Worm (Caenorhabditis elegans) whole organism, young adult: ENCODE results near the gene gpn-1.

Experiments used
- B0019.2 ChIP-seq: fragments of 200-800 bp; sonication (Bioruptor generic); conservative IDR thresholded peaks from 2 replicates; pipeline ENCODE4 v1.3.6; 2022; ENCODE audit warnings: missing genetic modification reagents, missing genetic modification characterization, missing compliant biosample characterization
- B0035.1 ChIP-seq: sonication (generic microtip); optimal IDR thresholded peaks from 2 replicates; lab custom pipeline; 2016; ENCODE audit warnings: missing genetic modification characterization, mild to moderate bottlenecking, missing compliant biosample characterization, missing genotype, missing genetic modification reagents
- B0336.3 ChIP-seq: fragments of 200-800 bp; sonication (Bioruptor generic); IDR thresholded peaks from 2 replicates; pipeline ENCODE4 v1.3.6; 2022; ENCODE audit warnings: missing genetic modification characterization, missing compliant biosample characterization
- C06A6.2 ChIP-seq: fragments of 200-800 bp; sonication (Bioruptor generic); conservative IDR thresholded peaks from 2 replicates; pipeline ENCODE4 v1.3.6; 2022; ENCODE audit warnings: missing genetic modification characterization, missing compliant biosample characterization
- F52B5.7 ChIP-seq: sonication (generic microtip); optimal IDR thresholded peaks from 2 replicates; lab custom pipeline; 2016; ENCODE audit warnings: mild to moderate bottlenecking, missing genetic modification characterization, missing compliant biosample characterization
- F57A8.1 ChIP-seq: fragments of 200-800 bp; sonication (Bioruptor generic); optimal IDR thresholded peaks from 2 replicates; lab custom pipeline; 2018; ENCODE audit warnings: mild to moderate bottlenecking, missing genetic modification characterization, moderate library complexity, missing compliant biosample characterization
- K11D2.4 ChIP-seq: fragments of 200-800 bp; sonication (Bioruptor generic); IDR thresholded peaks from 2 replicates; pipeline ENCODE4 v1.3.6; 2022; ENCODE audit warnings: missing genetic modification reagents, missing genetic modification characterization, missing compliant biosample characterization
- T07F8.4 ChIP-seq: sonication (generic microtip); optimal IDR thresholded peaks from 2 replicates; lab custom pipeline; 2016; ENCODE audit warnings: mild to moderate bottlenecking, missing genetic modification characterization, moderate library complexity, missing compliant biosample characterization
- Y53G8AR.9 ChIP-seq: fragments of 200-800 bp; sonication (Bioruptor generic); conservative IDR thresholded peaks from 2 replicates; pipeline ENCODE4 v1.3.6; 2022; ENCODE audit warnings: missing genetic modification reagents, missing genetic modification characterization, missing compliant biosample characterization
- Y56A3A.18 ChIP-seq: fragments of 200-800 bp; sonication (Bioruptor generic); IDR thresholded peaks from 2 replicates; pipeline ENCODE4 v1.3.6; 2022; ENCODE audit warnings: missing genetic modification reagents, missing genetic modification characterization, missing compliant biosample characterization
- Y67H2A.10 ChIP-seq: fragments of 200-800 bp; sonication (Bioruptor generic); conservative IDR thresholded peaks from 2 replicates; pipeline ENCODE4 v1.3.6; 2022; ENCODE audit warnings: missing genetic modification reagents, missing genetic modification characterization, missing compliant biosample characterization
- Y79H2A.3 ChIP-seq: fragments of 200-800 bp; sonication (Bioruptor generic); conservative IDR thresholded peaks from 2 replicates; pipeline ENCODE4 v1.3.6; 2022; ENCODE audit warnings: missing genetic modification reagents, missing genetic modification characterization, missing compliant biosample characterization
- ZK185.1 ChIP-seq: sonication (generic microtip); optimal IDR thresholded peaks from 2 replicates; lab custom pipeline; 2016; ENCODE audit warnings: mild to moderate bottlenecking, missing genetic modification characterization, missing compliant biosample characterization; ENCODE audit not compliant: poor library complexity, severe bottlenecking
- atf-7 ChIP-seq: sonication (generic microtip); optimal IDR thresholded peaks from 2 replicates; lab custom pipeline; 2017; ENCODE audit warnings: mild to moderate bottlenecking, missing genetic modification characterization, missing compliant biosample characterization
- attf-5 ChIP-seq: fragments of 200-800 bp; sonication (Bioruptor generic); optimal IDR thresholded peaks from 2 replicates; lab custom pipeline; 2018; ENCODE audit warnings: mild to moderate bottlenecking, missing genetic modification characterization, missing compliant biosample characterization
- attf-6 ChIP-seq: fragments of 200-800 bp; sonication (Bioruptor generic); IDR thresholded peaks from 2 replicates; pipeline ENCODE4 v1.3.6; 2022; ENCODE audit warnings: missing genetic modification reagents, missing genetic modification characterization, missing compliant biosample characterization
- bed-1 ChIP-seq: fragments of 200-800 bp; sonication (Bioruptor generic); IDR thresholded peaks from 2 replicates; pipeline ENCODE4 v1.3.6; 2022; ENCODE audit warnings: missing genetic modification reagents, missing genetic modification characterization, missing compliant biosample characterization
- cebp-1 ChIP-seq, 2 experiments: fragments of 200-800 bp in 1 of 2; sonication (Bioruptor generic) in 1 of 2; sonication (generic microtip) in 1 of 2; IDR thresholded peaks in 1 of 2; optimal IDR thresholded peaks in 1 of 2; 2 replicates each; pipeline versions ENCODE4 v1.3.6 to Lab custom; 2017 to 2022; ENCODE audit warnings: missing compliant biosample characterization in 2 of 2, missing genetic modification characterization in 2 of 2, mild to moderate bottlenecking in 1 of 2, missing genetic modification reagents in 1 of 2, moderate library complexity in 1 of 2
- cebp-2 ChIP-seq: fragments of 200-800 bp; sonication (Bioruptor generic); IDR thresholded peaks from 2 replicates; pipeline ENCODE4 v1.3.6; 2022; ENCODE audit warnings: missing genetic modification characterization, missing compliant biosample characterization
- ceh-27 ChIP-seq: fragments of 200-800 bp; sonication (Bioruptor generic); optimal IDR thresholded peaks from 2 replicates; lab custom pipeline; 2018; ENCODE audit warnings: mild to moderate bottlenecking, missing genetic modification characterization, moderate library complexity, missing compliant biosample characterization
- dox-1 ChIP-seq: fragments of 200-800 bp; sonication (Bioruptor generic); IDR thresholded peaks from 2 replicates; pipeline ENCODE4 v1.3.6; 2022; ENCODE audit warnings: missing genetic modification reagents, missing genetic modification characterization, missing compliant biosample characterization
- dpff-1 ChIP-seq: sonication (generic microtip); optimal IDR thresholded peaks from 2 replicates; lab custom pipeline; 2017; ENCODE audit warnings: mild to moderate bottlenecking, missing genetic modification characterization, missing compliant biosample characterization
- egl-44 ChIP-seq: fragments of 200-800 bp; sonication (Bioruptor generic); IDR thresholded peaks from 2 replicates; pipeline ENCODE4 v1.3.6; 2022; ENCODE audit warnings: missing genetic modification reagents, missing genetic modification characterization, missing compliant biosample characterization
- egrh-3 ChIP-seq: fragments of 200-800 bp; sonication (Bioruptor generic); IDR thresholded peaks from 2 replicates; pipeline ENCODE4 v1.3.6; 2022; ENCODE audit warnings: missing genetic modification reagents, missing genetic modification characterization, missing compliant biosample characterization
- ekl-4 ChIP-seq: fragments of 200-800 bp; sonication (Bioruptor generic); IDR thresholded peaks from 2 replicates; pipeline ENCODE4 v1.3.6; 2022; ENCODE audit warnings: missing genetic modification reagents, missing genetic modification characterization, missing compliant biosample characterization
- fkh-3 ChIP-seq: sonication (generic microtip); optimal IDR thresholded peaks from 2 replicates; lab custom pipeline; 2016; ENCODE audit warnings: mild to moderate bottlenecking, missing genetic modification characterization, missing compliant biosample characterization
- let-607 ChIP-seq, 2 experiments: fragments of 200-800 bp in 1 of 2; sonication (Bioruptor generic) in 1 of 2; sonication (generic microtip) in 1 of 2; optimal IDR thresholded peaks; 2 replicates each; lab custom pipeline; 2016 to 2018; ENCODE audit warnings: mild to moderate bottlenecking in 2 of 2, missing compliant biosample characterization in 2 of 2, missing genetic modification characterization in 2 of 2, moderate library complexity in 2 of 2, missing genotype in 1 of 2
- lin-26 ChIP-seq: fragments of 200-800 bp; sonication (Bioruptor generic); IDR thresholded peaks from 2 replicates; pipeline ENCODE4 v1.3.6; 2022; ENCODE audit warnings: missing genetic modification reagents, missing genetic modification characterization, missing compliant biosample characterization
- lsy-27 ChIP-seq: sonication (generic microtip); optimal IDR thresholded peaks from 2 replicates; lab custom pipeline; 2017; ENCODE audit warnings: missing genetic modification characterization, mild to moderate bottlenecking, missing compliant biosample characterization, antibody characterized with exemption, missing genotype, borderline replicate concordance; ENCODE audit not compliant: insufficient read depth
- madf-10 ChIP-seq: sonication (generic microtip); optimal IDR thresholded peaks from 2 replicates; lab custom pipeline; 2016; ENCODE audit warnings: mild to moderate bottlenecking, missing genetic modification characterization, missing compliant biosample characterization
- madf-6 ChIP-seq: fragments of 200-800 bp; sonication (Bioruptor generic); IDR thresholded peaks from 2 replicates; pipeline ENCODE4 v1.3.6; 2022; ENCODE audit warnings: missing genetic modification reagents, missing genetic modification characterization, missing compliant biosample characterization
- mcd-1 ChIP-seq: fragments of 200-800 bp; sonication (Bioruptor generic); IDR thresholded peaks from 2 replicates; pipeline ENCODE4 v1.3.6; 2022; ENCODE audit warnings: missing genetic modification reagents, missing genetic modification characterization, missing compliant biosample characterization
- mel-28 ChIP-seq: sonication (generic microtip); optimal IDR thresholded peaks from 2 replicates; lab custom pipeline; 2016; ENCODE audit warnings: borderline replicate concordance, mild to moderate bottlenecking, missing genetic modification characterization, missing compliant biosample characterization
- nfyb-1 ChIP-seq: fragments of 200-800 bp; sonication (Bioruptor generic); IDR thresholded peaks from 2 replicates; pipeline ENCODE4 v1.3.6; 2022; ENCODE audit warnings: missing genetic modification reagents, missing genetic modification characterization, missing compliant biosample characterization
- nhr-80 ChIP-seq: sonication (generic microtip); optimal IDR thresholded peaks from 2 replicates; lab custom pipeline; 2016; ENCODE audit warnings: missing genetic modification characterization, missing compliant biosample characterization
- nhr-90 ChIP-seq: sonication (generic microtip); optimal IDR thresholded peaks from 2 replicates; lab custom pipeline; 2016; ENCODE audit warnings: missing genotype, mild to moderate bottlenecking, missing genetic modification characterization, missing compliant biosample characterization
- repo-1 ChIP-seq: sonication (generic microtip); optimal IDR thresholded peaks from 2 replicates; lab custom pipeline; 2017; ENCODE audit warnings: mild to moderate bottlenecking, missing genetic modification characterization, missing compliant biosample characterization
- snpc-1.1 ChIP-seq: sonication (generic microtip); optimal IDR thresholded peaks from 2 replicates; lab custom pipeline; 2017; ENCODE audit warnings: missing genetic modification characterization, mild to moderate bottlenecking, missing compliant biosample characterization, antibody characterized with exemption, moderate library complexity, missing genotype, missing genetic modification reagents; ENCODE audit not compliant: insufficient read depth
- tbp1 ChIP-seq: fragments of 200-800 bp; sonication (Bioruptor generic); optimal IDR thresholded peaks from 2 replicates; lab custom pipeline; 2018; ENCODE audit warnings: mild to moderate bottlenecking, missing genetic modification characterization, missing compliant biosample characterization
- tbx-9 ChIP-seq: sonication (generic microtip); optimal IDR thresholded peaks from 2 replicates; lab custom pipeline; 2016; ENCODE audit warnings: borderline replicate concordance, missing genetic modification characterization, inconsistent platforms, missing compliant biosample characterization
- unc-62 ChIP-seq: fragments of 150-350 bp; optimal IDR thresholded peaks from 2 replicates; lab custom pipeline; 2014; ENCODE audit warnings: missing biosample characterization, missing genetic modification reagents, missing genetic modification characterization
- zim-3 ChIP-seq: sonication (generic microtip); optimal IDR thresholded peaks from 2 replicates; lab custom pipeline; 2017; ENCODE audit warnings: mild to moderate bottlenecking, missing genetic modification characterization, moderate library complexity, missing compliant biosample characterization
- ztf-18 ChIP-seq: sonication (generic microtip); optimal IDR thresholded peaks from 2 replicates; lab custom pipeline; 2016; ENCODE audit warnings: missing genotype, mild to moderate bottlenecking, missing genetic modification characterization, missing compliant biosample characterization
- ztf-6 ChIP-seq: fragments of 200-800 bp; sonication (Bioruptor generic); IDR thresholded peaks from 2 replicates; pipeline ENCODE4 v1.3.6; 2022; ENCODE audit warnings: missing genetic modification reagents, missing genetic modification characterization, missing compliant biosample characterization

The gpn-1 gene

ce11 chrX:15707366-15707892 lies 25.9 kb downstream of the gpn-1 start (continued):
- TF ChIP-seq ztf-6 (GFP tag; lab: Robert Waterston, UW) (peak; percentile 76; the same call in 1 of the 2 replicates), nhr-90 (peak; percentile 4), snpc-1.1 (no peak), B0035.1 (tag; lab: Kevin White, UChicago) (peak; percentile 8), ZK185.1 (tag; lab: Kevin White, UChicago) (peak; percentile 29), lsy-27 (tag; lab: Kevin White, UChicago) (no peak), let-607 (tag; optimal IDR thresholded peaks at IDR 0.05; lab: Kevin White, UChicago) (peak in 1 of 2 experiments; percentile 10), attf-5 (GFP tag; lab: Kevin White, UChicago) (peak; percentile 83), egl-44 (GFP tag; lab: Robert Waterston, UW) (peak; percentile 88), repo-1 (peak; percentile 4), attf-6 (GFP tag; lab: Robert Waterston, UW) (no peak), ceh-27 (peak; percentile 80), T07F8.4 (tag; lab: Kevin White, UChicago) (no peak), zim-3 (tag; lab: Kevin White, UChicago) (no peak), B0336.3 (GFP tag; lab: Robert Waterston, UW) (peak; percentile 73), F52B5.7 (tag; lab: Kevin White, UChicago) (no peak), dox-1 (GFP tag; lab: Robert Waterston, UW) (peak; percentile 83), nhr-80 (tag; lab: Kevin White, UChicago) (peak; percentile 73), ekl-4 (peak; percentile 41; the same call in 1 of the 2 replicates), madf-10 (tag; lab: Kevin White, UChicago) (peak; percentile 73), F57A8.1 (GFP tag; lab: Kevin White, UChicago) (no peak), Y53G8AR.9 (GFP tag; lab: Robert Waterston, UW) (0 out of 2 replicates have a peak, but pooled peaks have one; percentile 67), cebp-1 (GFP tag; IDR thresholded peaks at IDR 0.05; lab: Robert Waterston, UW) (no peak), cebp-1 (tag; optimal IDR thresholded peaks at IDR 0.05; lab: Kevin White, UChicago) (peak; percentile 87), mcd-1 (peak; percentile 58), C06A6.2 (GFP tag; lab: Robert Waterston, UW) (peak; percentile 77), nfyb-1 (GFP tag; lab: Robert Waterston, UW) (peak; percentile 66; the same call in 1 of the 2 replicates), cebp-2 (GFP tag; lab: Robert Waterston, UW) (no peak), unc-62 (peak; percentile 25), tbx-9 (tag; lab: Kevin White, UChicago) (no peak), dpff-1 (no peak), Y79H2A.3 (no peak), fkh-3 (tag; lab: Kevin White, UChicago) (no peak), B0019.2 (no peak), K11D2.4 (GFP tag; lab: Robert Waterston, UW) (peak; percentile 86), atf-7 (tag; lab: Kevin White, UChicago) (peak; percentile 83), ztf-18 (tag; lab: Kevin White, UChicago) (peak; percentile 81), madf-6 (GFP tag; lab: Robert Waterston, UW) (peak; percentile 35; the same call in 1 of the 2 replicates), Y67H2A.10 (GFP tag; lab: Robert Waterston, UW) (no peak), bed-1 (GFP tag; lab: Robert Waterston, UW) (no peak), Y56A3A.18 (GFP tag; lab: Robert Waterston, UW) (0 out of 2 replicates have a peak, but pooled peaks have one; percentile 50), lin-26 (GFP tag; lab: Robert Waterston, UW) (peak; percentile 60; the same call in 1 of the 2 replicates), egrh-3 (GFP tag; lab: Robert Waterston, UW) (peak; percentile 91), tbp1 (peak; percentile 29), mel-28 (tag; lab: Kevin White, UChicago) (no peak)
